Worm (Caenorhabditis elegans): ENCODE data around the gene C25A8.2.

C25A8.2 gene

DNA sequence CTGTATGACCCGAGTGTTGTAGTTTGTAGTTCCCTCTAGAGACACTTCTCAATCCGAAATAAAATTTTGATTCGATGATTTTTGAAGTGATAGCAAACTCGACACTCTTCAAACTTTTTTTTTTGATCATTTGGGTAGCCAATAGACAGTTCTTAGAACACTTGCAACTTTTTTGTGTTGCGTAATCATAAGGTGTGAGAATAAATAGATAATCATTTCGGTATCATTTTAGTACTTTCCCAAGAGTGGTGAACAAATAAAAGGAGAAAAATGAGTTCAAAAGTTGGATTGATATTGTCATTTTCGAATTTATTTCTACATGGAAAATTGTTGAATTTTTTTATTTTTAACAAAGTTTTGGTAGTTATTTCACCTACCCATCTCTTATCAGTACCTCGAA is 15.2 kb downstream of the C25A8.2 start:
- TF ChIP-seq W03F9.2 (tag; optimal IDR thresholded peaks at IDR 0.05) (no peak), him-1 (tag; optimal IDR thresholded peaks at IDR 0.05) (no peak), dao-5 (tag; optimal IDR thresholded peaks at IDR 0.05) (no peak)

DNA sequence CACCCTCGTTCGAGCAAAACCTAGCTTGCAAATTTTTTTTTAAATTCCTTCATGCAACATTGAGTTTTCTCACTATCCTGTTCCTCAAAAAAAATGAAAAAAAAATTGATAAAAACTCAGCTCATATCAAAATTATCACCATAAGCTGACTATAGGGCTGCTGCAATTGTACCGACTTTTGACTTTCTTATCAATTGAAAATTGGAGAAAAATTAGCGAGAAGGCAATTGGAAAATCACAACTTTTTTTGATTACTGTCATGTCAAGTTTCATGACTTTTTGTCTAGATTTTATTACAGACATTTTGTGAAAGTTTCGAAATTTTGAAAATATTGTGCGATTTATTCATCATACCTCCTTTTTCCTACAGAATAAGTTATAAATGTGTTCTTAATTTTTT is 16.2 kb downstream of the C25A8.2 start:
- TF ChIP-seq him-1 (tag; optimal IDR thresholded peaks at IDR 0.05) (no peak), dao-5 (tag; optimal IDR thresholded peaks at IDR 0.05) (no peak), W03F9.2 (tag; optimal IDR thresholded peaks at IDR 0.05) (no peak)

DNA sequence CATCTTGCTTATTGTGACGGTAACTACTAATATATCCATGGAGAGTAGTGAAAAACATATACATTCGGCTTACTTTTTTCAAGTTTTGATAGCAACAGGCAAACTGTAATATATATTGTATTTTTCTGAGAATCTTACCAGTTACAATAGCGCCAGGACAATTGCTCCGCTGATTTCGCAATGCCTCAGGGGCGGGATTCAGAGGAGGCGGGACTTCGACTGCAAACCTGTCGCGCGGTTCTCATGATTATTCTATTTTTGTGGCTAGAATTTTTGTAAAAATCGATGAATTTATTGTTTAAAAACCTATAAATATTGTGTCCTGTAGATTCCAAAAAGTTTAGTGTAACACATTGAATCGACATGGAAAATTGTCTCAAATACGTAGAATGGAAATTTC is 21.4 kb downstream of the C25A8.2 start:
- TF ChIP-seq him-1 (tag; optimal IDR thresholded peaks at IDR 0.05) (no peak), W03F9.2 (tag; optimal IDR thresholded peaks at IDR 0.05) (no peak), dao-5 (tag; optimal IDR thresholded peaks at IDR 0.05) (no peak)

DNA sequence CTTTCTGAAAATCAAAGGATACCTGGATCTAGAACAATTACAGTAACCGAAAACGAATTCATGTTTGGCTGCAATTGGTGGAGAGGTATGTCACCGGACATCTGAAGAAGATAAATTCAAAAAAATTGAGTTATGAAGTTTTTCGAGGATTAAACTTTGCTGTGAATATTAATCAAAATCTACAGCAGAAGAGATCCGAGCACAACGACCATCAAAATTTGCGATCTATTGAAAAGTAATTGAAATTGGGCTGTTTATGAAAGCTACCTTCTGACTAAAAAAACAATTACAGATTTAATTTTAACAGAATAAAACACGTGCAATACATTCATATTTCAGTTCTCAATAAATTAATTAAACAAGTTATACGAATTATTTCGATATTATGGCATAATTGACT is 22.8 kb downstream of the C25A8.2 start, which contains the start of gene C06G3.8:
Gene C06G3.8, minus strand, starts transcription at position 101 of the 400 bp plus-strand sequence.
- TF ChIP-seq W03F9.2 (tag; optimal IDR thresholded peaks at IDR 0.05) (no peak), dao-5 (tag; optimal IDR thresholded peaks at IDR 0.05) (no peak), him-1 (tag; optimal IDR thresholded peaks at IDR 0.05) (no peak)

DNA sequence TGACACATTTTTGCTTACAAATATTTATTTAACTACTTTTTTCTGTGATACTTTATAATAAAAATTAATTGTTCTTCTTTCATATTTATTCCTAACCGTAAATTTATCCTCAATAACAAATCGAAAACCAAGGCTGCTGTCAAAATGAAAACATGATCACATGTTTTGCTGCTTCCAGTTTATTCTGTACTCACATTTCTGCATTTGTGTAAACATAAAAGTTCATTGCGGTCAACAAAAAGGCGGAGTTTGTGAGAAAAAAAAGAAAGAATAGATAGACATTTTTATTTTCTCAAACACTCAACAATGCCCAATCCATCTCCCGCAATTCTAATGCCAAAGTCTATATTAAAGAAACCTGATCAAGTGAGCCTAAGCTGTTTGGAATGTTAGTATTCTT is 26.2 kb downstream of the C25A8.2 start, which contains the start of gene C06G3.3:
Gene C06G3.3, plus strand, starts transcription at position 301 of the 400 bp plus-strand sequence.
- no peak for TF ChIP-seq dao-5 (tag; optimal IDR thresholded peaks at IDR 0.05)
- TF ChIP-seq him-1 (tag; optimal IDR thresholded peaks at IDR 0.05): no peak
- TF ChIP-seq W03F9.2 (tag; optimal IDR thresholded peaks at IDR 0.05): no peak

DNA sequence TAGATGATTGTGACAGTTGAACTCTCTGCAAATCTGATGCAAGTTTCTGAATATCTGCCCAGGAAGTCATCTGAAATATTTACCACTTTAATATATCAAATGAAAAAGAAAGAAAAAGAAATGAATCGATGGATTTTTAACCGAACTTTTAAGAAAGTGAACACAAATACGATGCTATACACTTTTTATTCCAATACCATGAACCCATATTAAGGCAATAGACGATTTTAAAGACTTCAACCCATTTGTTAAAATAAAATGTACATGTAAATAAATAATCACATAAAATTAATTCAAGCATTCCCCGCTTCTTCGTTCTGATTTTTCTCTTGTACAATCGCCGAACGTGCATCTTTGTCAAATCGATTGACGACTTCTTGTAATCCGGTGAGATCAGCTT is 27.2 kb downstream of the C25A8.2 start, which contains the start of gene ufl-1:
Gene ufl-1, minus strand, starts transcription at position 70 of the 400 bp plus-strand sequence.
- TF ChIP-seq W03F9.2 (tag; optimal IDR thresholded peaks at IDR 0.05) (no peak), dao-5 (tag; optimal IDR thresholded peaks at IDR 0.05) (no peak), him-1 (tag; optimal IDR thresholded peaks at IDR 0.05) (no peak)

DNA sequence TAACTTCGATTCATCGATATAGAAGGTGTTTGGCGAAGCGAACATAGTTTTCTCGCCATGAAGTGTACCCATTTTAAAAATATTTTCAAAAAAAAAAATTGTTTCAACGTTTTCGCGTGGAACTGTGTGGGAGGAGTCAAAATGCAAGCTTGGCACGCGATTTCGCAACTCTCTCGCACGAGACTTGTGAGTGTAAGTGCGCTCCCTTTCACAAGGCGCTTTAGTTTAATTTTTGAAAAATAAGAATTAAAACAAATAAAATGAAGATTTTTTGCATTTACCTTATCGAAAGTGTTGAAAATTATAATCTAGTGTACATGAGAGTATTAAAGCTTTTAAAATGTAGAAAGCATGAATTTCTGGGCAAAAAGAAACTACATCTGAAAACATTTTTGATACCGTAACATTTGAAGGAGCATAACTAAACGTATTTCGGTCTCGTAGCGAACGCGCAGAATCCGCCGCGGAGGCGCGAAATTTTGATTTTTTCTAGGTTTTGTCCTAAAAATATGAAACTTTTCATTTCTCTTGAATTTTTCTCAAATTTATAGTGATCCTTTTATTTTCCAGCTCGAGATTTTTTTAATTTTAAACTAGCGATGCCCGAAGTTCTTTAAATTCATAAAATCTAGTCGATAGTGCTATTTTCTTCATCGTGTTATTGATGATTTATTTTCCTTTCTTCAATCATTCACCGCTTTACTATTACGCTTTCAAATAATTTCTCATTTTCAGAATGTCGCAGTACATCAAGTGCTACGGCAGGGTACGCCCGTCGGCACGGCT is 30.0 kb downstream of the C25A8.2 start, which contains the start of the genes cogc-2 and klp-18:
Gene cogc-2, minus strand, starts transcription at position 105 of the 786 bp plus-strand sequence.
Gene klp-18, plus strand, starts transcription at position 736 of the 786 bp plus-strand sequence.
- peak; percentile 90 for TF ChIP-seq W03F9.2 (tag; optimal IDR thresholded peaks at IDR 0.05)
- TF ChIP-seq dao-5 (tag; optimal IDR thresholded peaks at IDR 0.05): no peak
- TF ChIP-seq him-1 (tag; optimal IDR thresholded peaks at IDR 0.05): peak; percentile 20

DNA sequence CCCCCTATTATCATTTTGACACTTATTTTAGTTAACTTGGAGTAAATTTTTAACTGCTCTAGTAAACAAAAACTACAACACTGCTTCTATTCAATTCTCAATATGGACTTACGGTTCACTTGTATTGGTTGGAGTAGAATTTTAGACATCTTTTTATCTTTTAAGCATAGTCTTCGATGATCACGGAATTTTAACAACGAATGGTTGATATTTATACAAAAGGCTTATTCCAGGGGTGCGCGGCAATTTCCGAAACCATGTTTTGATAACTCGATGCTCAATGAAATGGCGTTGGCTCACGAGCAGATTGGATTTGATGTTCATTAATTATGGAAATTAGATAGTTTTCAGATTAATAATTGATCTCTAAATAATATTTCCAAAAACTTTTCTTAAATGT is 33.8 kb downstream of the C25A8.2 start:
- TF ChIP-seq him-1 (tag; optimal IDR thresholded peaks at IDR 0.05) (no peak), dao-5 (tag; optimal IDR thresholded peaks at IDR 0.05) (no peak), W03F9.2 (tag; optimal IDR thresholded peaks at IDR 0.05) (no peak)

DNA sequence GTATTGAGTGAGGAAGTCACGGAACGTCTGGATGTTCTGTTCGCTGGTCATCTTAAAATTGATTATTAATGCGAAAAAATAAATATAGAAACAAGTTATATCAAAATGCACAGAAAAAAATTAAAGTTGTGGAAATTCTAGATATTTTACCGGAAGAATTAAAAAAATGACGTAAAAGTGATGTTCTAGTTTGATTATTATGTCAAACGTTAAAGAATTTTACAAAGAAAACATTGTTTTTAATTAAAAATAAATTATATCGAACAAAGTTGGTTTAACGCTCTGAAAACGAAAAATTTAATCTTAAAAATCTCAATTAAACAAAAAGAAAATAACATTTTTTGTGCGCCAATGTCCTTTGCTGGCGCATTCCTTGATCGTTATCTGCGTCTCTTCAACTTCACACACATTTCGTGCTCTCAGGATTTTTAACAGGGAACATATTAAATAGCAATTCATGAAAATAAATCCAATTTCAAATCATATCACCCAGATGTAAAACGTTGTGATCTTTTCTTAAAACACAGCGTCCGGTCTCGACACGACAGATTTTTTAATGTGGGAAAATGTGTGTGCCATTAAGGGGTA is 35.0 kb downstream of the C25A8.2 start, which contains the start of gene tin-9.1:
Gene tin-9.1, minus strand, starts transcription at position 51 of the 588 bp plus-strand sequence.
- TF ChIP-seq dao-5 (tag; optimal IDR thresholded peaks at IDR 0.05) (no peak), him-1 (tag; optimal IDR thresholded peaks at IDR 0.05) (no peak), W03F9.2 (tag; optimal IDR thresholded peaks at IDR 0.05) (peak; percentile 82)

DNA sequence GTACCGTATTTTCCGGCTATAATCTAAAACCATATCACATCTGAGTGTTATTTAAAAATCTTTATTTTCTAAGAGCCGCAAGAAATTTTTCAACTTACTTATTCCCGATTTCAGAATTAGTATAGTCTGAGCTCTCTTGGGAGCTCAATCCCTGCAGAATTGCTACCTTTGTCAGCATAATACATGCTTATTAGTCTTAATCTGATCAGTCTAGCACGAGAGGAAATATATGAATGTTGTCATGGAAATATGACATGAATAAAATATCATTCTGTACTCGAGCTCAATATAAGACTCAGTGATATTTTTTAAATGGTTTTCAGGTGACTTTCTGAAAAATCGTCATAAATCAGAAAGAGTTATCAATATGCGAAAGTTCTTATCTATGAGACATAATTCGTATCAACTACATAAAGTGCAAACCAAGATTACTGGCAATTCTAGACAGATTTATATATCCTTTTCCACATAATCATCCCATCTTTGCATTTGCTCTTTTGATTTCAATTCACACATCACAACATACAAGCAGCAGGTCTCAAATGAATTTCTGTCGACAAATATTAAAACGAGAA is 35.8 kb downstream of the C25A8.2 start:
- no peak for TF ChIP-seq him-1 (tag; optimal IDR thresholded peaks at IDR 0.05)
- TF ChIP-seq dao-5 (tag; optimal IDR thresholded peaks at IDR 0.05): no peak
- no peak for TF ChIP-seq W03F9.2 (tag; optimal IDR thresholded peaks at IDR 0.05)

DNA sequence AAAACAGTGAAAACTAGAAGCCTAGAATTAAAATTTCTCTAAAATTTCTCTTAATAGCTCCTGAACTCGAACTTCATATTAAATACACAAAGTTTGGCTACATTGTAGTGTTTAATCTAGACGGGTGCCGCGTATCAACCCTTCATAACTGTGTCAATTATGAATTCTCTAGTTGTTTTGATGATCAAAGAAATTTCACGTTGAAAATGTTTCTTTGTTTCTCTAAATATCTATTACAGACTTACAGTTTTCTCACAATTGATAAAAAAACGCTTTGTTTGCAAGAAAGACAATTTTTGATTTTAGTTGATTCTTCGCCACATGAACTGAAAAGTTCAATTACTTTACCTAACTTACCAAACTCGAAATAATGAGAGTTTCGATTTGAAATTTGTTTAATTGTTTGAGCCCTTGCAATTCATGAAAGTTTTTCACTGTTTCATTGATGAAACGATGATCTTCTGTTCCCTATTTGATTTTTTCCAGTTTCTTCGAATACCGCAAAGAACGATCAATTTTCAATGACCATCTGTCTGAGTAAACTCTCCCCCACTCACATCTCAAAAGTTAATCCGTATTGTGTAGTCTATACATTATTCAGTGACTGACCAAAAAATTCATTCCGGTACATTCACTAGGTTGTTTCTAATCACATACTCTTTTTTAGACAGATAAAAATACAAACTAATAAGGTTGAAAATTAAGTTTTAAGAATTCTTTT is 37.2 kb downstream of the C25A8.2 start:
- TF ChIP-seq dao-5 (tag; optimal IDR thresholded peaks at IDR 0.05) (no peak), W03F9.2 (tag; optimal IDR thresholded peaks at IDR 0.05) (no peak), him-1 (tag; optimal IDR thresholded peaks at IDR 0.05) (no peak)

DNA sequence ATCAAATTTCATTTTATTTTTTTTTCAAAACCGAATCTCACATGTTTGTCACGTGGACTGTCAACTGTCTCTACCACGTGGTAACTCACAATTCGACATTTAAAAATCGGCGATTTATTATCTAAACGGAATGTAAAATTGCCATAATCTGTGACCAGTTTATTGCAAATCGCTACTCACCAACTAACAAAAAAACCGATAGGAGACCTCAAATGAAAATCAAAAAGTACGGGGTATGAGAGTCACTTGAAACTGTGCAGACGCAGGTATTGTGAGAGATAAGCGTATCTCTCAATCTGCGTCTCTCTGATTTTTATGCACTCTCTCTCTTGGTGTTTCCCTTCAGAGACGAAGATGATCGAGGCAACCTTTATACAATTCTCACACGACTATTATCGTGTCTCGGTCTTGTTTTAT is 38.1 kb downstream of the C25A8.2 start:
- no peak for TF ChIP-seq him-1 (tag; optimal IDR thresholded peaks at IDR 0.05)
- no peak for TF ChIP-seq W03F9.2 (tag; optimal IDR thresholded peaks at IDR 0.05)
- no peak for TF ChIP-seq dao-5 (tag; optimal IDR thresholded peaks at IDR 0.05)

DNA sequence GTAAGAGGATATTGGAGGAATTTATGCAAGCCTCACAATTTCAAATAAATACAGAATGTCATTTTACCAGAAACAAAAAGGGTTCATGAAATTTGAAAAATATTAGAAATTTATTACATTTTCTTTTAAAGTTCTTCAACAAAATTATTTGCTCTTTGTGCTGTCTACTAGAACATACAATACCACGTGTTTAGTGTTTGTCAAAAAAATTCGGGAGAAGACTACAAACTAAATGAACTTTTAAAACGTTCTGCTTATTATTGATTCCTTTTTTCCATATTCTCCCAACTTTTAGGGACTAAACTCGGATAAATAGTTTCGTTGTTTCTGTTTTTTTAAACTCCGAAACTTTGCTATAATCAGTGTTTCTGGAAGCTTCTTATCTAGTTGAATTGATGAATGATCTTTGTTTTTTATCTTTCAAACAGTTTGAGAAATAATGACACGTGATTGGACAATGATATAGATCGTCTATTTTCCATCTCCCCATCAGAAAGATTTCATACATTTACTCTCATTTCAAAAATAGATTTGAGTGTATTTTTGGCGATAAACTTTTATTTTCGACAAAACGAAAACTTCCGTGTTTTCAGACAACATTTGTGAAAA is 39.1 kb downstream of the C25A8.2 start:
- no peak for TF ChIP-seq dao-5 (tag; optimal IDR thresholded peaks at IDR 0.05)
- TF ChIP-seq W03F9.2 (tag; optimal IDR thresholded peaks at IDR 0.05): no peak
- TF ChIP-seq him-1 (tag; optimal IDR thresholded peaks at IDR 0.05): no peak

All from whole organism, L4/young adult.